Fruit fly (Drosophila melanogaster) whole organism: ENCODE measurements around the gene Fhos.

ENCODE experiments used
- CG8478 ChIP-seq: fragments of >200 bp; optimal IDR thresholded peaks from 2 replicates; lab custom pipeline; 2018; ENCODE audit warnings: inconsistent platforms
- Dll ChIP-seq: fragments of >200 bp; optimal IDR thresholded peaks from 2 replicates; lab custom pipeline; 2017
- EcR ChIP-seq, 2 experiments: fragments of >200 bp; optimal IDR thresholded peaks; 2 replicates each; lab custom pipeline; 2017; ENCODE audit warnings: missing biosample characterization in 2 of 2, missing genetic modification characterization in 2 of 2, missing genetic modification reagents in 2 of 2
- pan ChIP-seq: fragments of >200 bp; optimal IDR thresholded peaks from 2 replicates; lab custom pipeline; 2017
- psq ChIP-seq: fragments of >200 bp; optimal IDR thresholded peaks from 2 replicates; lab custom pipeline; 2017
- usp ChIP-seq: fragments of >200 bp; optimal IDR thresholded peaks from 2 replicates; lab custom pipeline; 2017; ENCODE audit warnings: missing biosample characterization, missing genetic modification characterization, mixed read lengths

Gene Fhos

dm6 chr3L:8751262-8751661, 2.2 kb upstream of the Fhos start:
- TF ChIP-seq Dll (lab: Kevin White, UChicago): no peak
- no peak for TF ChIP-seq CG8478 (lab: Kevin White, UChicago)
- TF ChIP-seq EcR (GFP tag; optimal IDR thresholded peaks at IDR 0.05; lab: Kevin White, UChicago): no peak
- TF ChIP-seq pan: no peak
- TF ChIP-seq usp: no peak
- no peak for TF ChIP-seq psq (lab: Kevin White, UChicago)

dm6 chr3L:8755689-8756088, 2.3 kb downstream of the Fhos start, which contains the start of gene CG6576:
TSS of gene CG6576 (plus strand) at chr3L:8755989.
- TF ChIP-seq psq (lab: Kevin White, UChicago): no peak
- TF ChIP-seq usp: no peak
- TF ChIP-seq Dll (lab: Kevin White, UChicago): no peak

dm6 chr3L:8763037-8763454, 9.6 kb downstream of the Fhos start:
- no peak for TF ChIP-seq EcR (GFP tag; optimal IDR thresholded peaks at IDR 0.05; lab: Kevin White, UChicago)
- TF ChIP-seq Dll (lab: Kevin White, UChicago): no peak
- no peak for TF ChIP-seq psq (lab: Kevin White, UChicago)
- TF ChIP-seq usp: no peak
- no peak for TF ChIP-seq pan
- no peak for TF ChIP-seq CG8478 (lab: Kevin White, UChicago)

dm6 chr3L:8763794-8764193, 10.4 kb downstream of the Fhos start:
- peak; percentile 94 for TF ChIP-seq pan
- no peak for TF ChIP-seq CG8478 (lab: Kevin White, UChicago)

- TF ChIP-seq pan (no peak), psq (lab: Kevin White, UChicago) (no peak), usp (no peak), EcR (GFP tag; optimal IDR thresholded peaks at IDR 0.05; lab: Kevin White, UChicago) (no peak), Dll (lab: Kevin White, UChicago) (no peak), CG8478 (lab: Kevin White, UChicago) (no peak)
These were observed 12.1 kb downstream of the Fhos start for dm6 chr3L:8765493-8765892.

dm6 chr3L:8765969-8766538, 12.6 kb downstream of the Fhos start:
- TF ChIP-seq Dll (lab: Kevin White, UChicago) (peak; percentile 3), psq (lab: Kevin White, UChicago) (no peak), EcR (GFP tag; optimal IDR thresholded peaks at IDR 0.05; lab: Kevin White, UChicago) (no peak), CG8478 (lab: Kevin White, UChicago) (no peak), usp (no peak), pan (no peak)

- no peak for TF ChIP-seq CG8478 (lab: Kevin White, UChicago)
- no peak for TF ChIP-seq pan
- no peak for TF ChIP-seq psq (lab: Kevin White, UChicago)
- no peak for TF ChIP-seq Dll (lab: Kevin White, UChicago)
- TF ChIP-seq usp: no peak
- TF ChIP-seq EcR (GFP tag; optimal IDR thresholded peaks at IDR 0.05; lab: Kevin White, UChicago): no peak
These were observed 14.5 kb downstream of the Fhos start for dm6 chr3L:8767876-8768275.

- TF ChIP-seq usp (no peak), Dll (lab: Kevin White, UChicago) (no peak), psq (lab: Kevin White, UChicago) (no peak), pan (no peak), CG8478 (lab: Kevin White, UChicago) (no peak), EcR (GFP tag; optimal IDR thresholded peaks at IDR 0.05; lab: Kevin White, UChicago) (no peak)
These were observed 17.3 kb downstream of the Fhos start for dm6 chr3L:8770616-8771229.

- TF ChIP-seq usp (no peak), psq (lab: Kevin White, UChicago) (no peak), pan (no peak), Dll (lab: Kevin White, UChicago) (no peak), CG8478 (lab: Kevin White, UChicago) (no peak), EcR (GFP tag; optimal IDR thresholded peaks at IDR 0.05; lab: Kevin White, UChicago) (no peak)
These were observed 19.7 kb downstream of the Fhos start for dm6 chr3L:8772998-8773684.

- TF ChIP-seq CG8478 (lab: Kevin White, UChicago): no peak
- no peak for TF ChIP-seq pan
- TF ChIP-seq Dll (lab: Kevin White, UChicago): no peak
- no peak for TF ChIP-seq psq (lab: Kevin White, UChicago)
- no peak for TF ChIP-seq usp
- TF ChIP-seq EcR (GFP tag; optimal IDR thresholded peaks at IDR 0.05; lab: Kevin White, UChicago): no peak
These were observed 20.3 kb downstream of the Fhos start for dm6 chr3L:8773713-8774112.

dm6 chr3L:8774974-8775731, 21.7 kb downstream of the Fhos start:
- TF ChIP-seq Dll (lab: Kevin White, UChicago) (no peak), CG8478 (lab: Kevin White, UChicago) (no peak), EcR (GFP tag; optimal IDR thresholded peaks at IDR 0.05; lab: Kevin White, UChicago) (no peak), pan (no peak), usp (no peak), psq (lab: Kevin White, UChicago) (no peak)
